Worm (Caenorhabditis elegans) whole organism, dauer: ENCODE measurements around the gene lgx-1.

ENCODE experiments used
- unc-62 ChIP-seq: sonication (generic microtip); optimal IDR thresholded peaks from 2 replicates; lab custom pipeline; 2017; ENCODE audit warnings: missing biosample characterization, missing genetic modification reagents, missing genetic modification characterization

lgx-1 gene

DNA sequence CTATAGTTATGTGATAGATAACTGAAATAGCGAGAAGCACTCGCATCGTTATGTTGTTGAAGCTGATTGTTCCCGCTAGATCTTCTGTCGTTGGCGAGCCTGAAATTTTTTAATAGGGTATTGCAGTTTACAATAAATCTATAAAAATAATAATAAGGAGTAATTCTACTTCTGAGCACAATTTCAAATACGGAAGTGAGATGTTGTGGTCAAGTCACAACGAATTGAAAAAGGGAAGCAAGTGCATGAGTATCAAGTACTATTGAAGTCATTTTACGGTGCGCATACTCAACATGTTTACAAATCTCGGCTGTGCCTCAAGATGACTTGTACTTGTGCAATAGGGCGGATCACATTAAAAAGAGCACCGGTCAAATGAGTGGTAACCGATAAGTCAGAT is at the start of gene lgx-1:
TSS of gene lgx-1 (minus strand) at position 101 of the 400 bp plus-strand sequence.
- TF ChIP-seq unc-62 (GFP tag; lab: Kevin White, UChicago): no peak

DNA sequence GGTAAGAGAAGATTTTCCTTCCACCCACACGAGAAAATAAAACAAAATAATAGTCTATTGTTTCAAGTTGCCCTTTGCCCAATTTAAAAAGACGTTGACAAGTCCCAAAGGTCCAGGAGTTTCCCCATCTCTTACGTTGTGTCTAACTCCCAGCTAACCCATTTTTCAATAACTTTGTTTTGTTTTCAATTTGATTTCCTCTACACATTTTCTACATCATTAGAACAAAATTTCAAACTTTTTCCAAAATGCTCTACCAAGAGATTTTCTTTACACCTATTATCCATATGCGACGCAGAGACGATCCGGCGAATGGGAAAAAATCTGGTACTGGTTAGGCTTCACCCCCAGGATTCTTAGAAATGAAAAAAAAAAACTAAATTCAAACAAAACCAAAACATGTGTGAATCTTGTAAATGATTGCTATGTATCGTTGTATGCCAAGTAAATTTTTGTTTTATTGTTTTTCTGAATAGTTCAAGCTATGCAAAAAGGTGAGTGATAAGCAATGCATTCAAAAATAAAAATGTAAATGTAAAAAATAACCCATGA is 41.5 kb upstream of the lgx-1 start:
- TF ChIP-seq unc-62 (GFP tag; lab: Kevin White, UChicago): no peak

- TF ChIP-seq unc-62 (GFP tag; lab: Kevin White, UChicago): no peak
These were observed 34.3 kb upstream of the lgx-1 start for ce11 chrX:5572638-5573037.

DNA sequence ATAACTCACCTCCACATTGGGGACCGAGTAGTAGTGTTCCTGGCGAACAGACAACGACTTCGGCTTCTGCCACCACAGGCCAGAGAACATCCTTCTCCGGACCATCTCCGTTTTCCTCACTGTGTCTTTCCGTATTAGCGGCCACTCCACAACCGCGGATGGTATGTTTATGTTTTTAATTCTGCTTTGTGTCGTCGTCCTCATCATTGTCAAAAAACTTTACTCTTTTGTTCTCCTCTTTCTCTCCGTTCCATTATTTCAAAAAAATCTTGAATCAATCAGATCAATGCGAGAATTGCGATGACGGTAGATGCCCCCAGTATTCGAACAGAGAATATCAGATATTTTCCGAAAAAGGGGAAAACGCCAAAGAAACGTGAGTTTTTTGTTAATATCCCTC is 29.1 kb upstream of the lgx-1 start, which contains the start of gene mec-2:
TSS of gene mec-2 (plus strand) at position 301 of the 400 bp plus-strand sequence.
- no peak for TF ChIP-seq unc-62 (GFP tag; lab: Kevin White, UChicago)

DNA sequence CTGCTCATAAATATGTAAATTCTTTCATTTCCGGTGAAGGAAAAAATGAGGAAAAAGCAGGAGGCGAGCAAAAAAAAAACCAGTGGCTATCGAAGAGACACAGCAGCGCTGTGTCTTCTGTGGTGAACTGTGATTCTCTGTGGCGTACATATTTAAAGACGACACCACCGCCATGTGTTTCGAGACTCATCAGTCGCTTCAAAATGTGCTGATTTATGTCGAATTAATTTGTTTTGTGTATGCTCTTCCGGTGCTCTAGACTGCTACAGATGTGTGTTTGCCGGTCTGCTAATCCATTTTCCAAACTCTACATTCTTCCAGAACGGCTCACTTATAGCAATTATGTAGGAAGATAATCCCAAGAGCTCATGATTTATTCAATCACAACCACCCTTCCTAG is 27.2 kb upstream of the lgx-1 start:
- no peak for TF ChIP-seq unc-62 (GFP tag; lab: Kevin White, UChicago)

ce11 chrX:5557966-5558365 is 19.6 kb upstream of the lgx-1 start, which contains the start of gene C38C5.1:
Gene C38C5.1, plus strand, starts transcription at chrX:5558055.
- TF ChIP-seq unc-62 (GFP tag; lab: Kevin White, UChicago): no peak

DNA sequence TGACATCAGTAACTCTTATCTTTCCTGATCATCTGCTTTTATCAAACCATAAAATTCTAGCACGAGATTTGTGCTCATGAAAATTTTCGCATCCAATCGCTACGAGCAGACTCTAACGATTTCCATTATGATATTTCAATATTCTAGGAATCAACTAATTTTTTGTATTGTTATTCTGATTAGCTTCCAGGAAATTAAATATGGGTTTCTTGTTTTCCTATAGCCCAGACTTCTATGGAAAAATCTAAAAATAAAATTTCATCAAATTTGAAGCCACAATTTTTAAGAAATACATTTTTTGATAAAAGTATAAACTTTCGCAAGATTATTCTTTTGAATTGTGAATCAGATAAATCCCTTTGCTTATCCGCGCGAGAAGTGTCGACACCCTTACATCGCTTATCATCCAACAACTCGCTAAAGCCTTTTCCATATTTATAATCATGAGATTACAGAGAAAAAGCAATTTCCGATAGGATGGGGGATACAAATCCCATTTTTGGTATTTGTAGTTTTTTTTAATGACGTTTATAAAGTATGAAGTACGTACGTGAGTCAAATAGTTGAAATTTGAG is 16.8 kb upstream of the lgx-1 start:
- no peak for TF ChIP-seq unc-62 (GFP tag; lab: Kevin White, UChicago)

DNA sequence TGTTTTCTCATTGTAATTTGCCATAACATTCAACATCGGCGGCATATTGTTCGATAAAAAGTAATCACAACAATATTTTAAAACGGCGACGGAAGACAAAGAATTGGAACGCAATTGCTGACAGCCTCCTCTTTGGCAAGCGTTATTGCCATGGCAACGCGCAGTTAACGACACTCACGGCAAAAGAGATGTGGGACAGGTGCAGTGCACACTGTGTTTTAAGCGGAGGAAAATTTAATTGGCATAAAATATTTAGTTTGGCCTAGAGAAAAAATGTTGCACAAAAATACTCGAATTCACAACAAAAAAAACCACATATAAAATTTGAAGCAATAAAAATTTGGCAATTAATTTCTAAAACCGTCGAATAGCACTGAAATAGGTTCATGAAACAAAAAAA is 14.3 kb upstream of the lgx-1 start, which contains the start of gene ifta-1:
TSS of gene ifta-1 (minus strand) at position 101 of the 400 bp plus-strand sequence.
- no peak for TF ChIP-seq unc-62 (GFP tag; lab: Kevin White, UChicago)

- no peak for TF ChIP-seq unc-62 (GFP tag; lab: Kevin White, UChicago)
These were observed 9.5 kb upstream of the lgx-1 start for ce11 chrX:5547828-5548227.

DNA sequence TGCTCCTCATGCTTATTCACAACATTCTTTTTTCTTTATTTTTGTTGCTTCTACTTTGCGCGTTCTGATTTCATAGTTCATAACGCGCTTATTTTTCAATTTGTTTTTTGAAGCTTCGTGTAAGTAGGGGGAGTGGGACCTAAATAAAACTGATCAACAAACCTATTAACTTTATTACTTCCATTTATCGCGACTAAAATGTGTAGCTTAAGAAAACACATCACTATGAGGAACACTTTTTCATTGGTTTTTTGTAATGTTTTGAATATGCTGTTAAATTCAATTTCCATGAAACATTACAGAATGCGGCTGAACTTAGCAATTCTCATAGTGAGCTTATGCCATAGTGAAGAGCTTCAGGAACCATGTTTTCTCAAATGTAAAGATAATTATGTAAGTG is 5.3 kb upstream of the lgx-1 start, which contains the start of gene C54G7.1:
TSS of gene C54G7.1 (plus strand) at position 301 of the 400 bp plus-strand sequence.
- TF ChIP-seq unc-62 (GFP tag; lab: Kevin White, UChicago): no peak

DNA sequence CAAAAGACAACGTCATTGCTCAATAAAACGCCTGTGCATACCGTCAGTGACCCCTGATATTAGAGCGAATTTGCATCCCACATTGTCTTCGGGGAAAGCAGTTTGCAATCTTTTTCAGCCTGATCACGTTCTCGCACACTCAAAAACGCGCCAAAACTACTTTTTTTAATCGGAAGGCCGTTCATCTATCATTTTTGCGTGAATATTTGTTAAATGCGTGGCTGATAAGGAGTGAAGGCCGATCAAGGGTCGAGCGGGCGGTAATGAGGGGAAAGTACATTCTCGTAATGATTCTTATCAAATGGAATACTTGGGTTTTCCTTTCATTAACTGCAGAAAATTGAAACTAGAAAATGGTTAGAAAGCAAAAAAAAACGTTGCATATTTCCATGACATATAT is 14.1 kb downstream of the lgx-1 start:
- no peak for TF ChIP-seq unc-62 (GFP tag; lab: Kevin White, UChicago)

ce11 chrX:5522769-5523601 is 15.3 kb downstream of the lgx-1 start, which contains the start of gene mboa-3:
Gene mboa-3, minus strand, starts transcription at chrX:5522819.
- TF ChIP-seq unc-62 (GFP tag; lab: Kevin White, UChicago): no peak

- no peak for TF ChIP-seq unc-62 (GFP tag; lab: Kevin White, UChicago)
These were observed 18.7 kb downstream of the lgx-1 start for ce11 chrX:5519567-5519966.

DNA sequence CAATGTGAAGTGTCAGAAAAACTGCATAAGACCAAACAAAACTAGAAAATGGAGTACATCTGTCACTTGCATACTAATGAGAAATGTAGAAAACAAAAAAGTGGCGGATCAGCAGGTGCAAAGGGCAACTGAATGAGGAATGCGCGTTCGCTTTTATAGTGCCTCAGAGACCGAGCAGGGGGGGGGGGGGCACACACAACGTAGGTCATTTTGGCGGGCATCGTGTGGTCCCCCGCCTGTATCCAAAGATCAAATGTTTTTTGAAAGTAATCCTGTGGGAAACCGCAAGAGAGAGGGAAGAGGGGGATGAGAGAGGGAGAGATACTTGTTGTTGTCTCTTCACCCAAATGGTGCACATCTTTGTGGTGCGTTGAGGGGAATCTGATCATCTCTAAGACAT is 20.0 kb downstream of the lgx-1 start:
- TF ChIP-seq unc-62 (GFP tag; lab: Kevin White, UChicago): no peak

DNA sequence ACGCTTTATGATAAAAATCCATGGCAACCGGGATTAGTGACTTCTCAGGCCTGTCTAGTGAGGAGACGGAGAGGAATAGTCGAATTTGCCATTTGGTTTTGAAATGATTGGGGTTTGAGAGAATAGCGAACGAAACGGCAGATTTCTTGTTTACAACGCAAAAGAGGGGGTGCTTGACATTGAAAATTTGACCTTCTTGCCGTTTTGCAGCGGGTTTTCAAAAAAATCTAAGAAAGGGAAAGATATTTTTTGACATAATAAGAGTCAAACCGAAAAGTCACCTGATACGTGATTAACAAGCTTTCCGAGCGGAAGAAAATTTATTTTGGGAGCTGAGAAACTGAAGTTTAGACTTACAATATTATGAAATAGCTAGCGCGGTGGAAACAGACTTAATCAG is 20.5 kb downstream of the lgx-1 start:
- TF ChIP-seq unc-62 (GFP tag; lab: Kevin White, UChicago): no peak

- TF ChIP-seq unc-62 (GFP tag; lab: Kevin White, UChicago): no peak
These were observed 21.3 kb downstream of the lgx-1 start, which contains the start of gene T23F2.5 for ce11 chrX:5517063-5517462. Gene T23F2.5, minus strand, starts transcription at chrX:5517163.
